Worm (Caenorhabditis elegans) whole organism, midembryonic: ENCODE results near the gene sra-14.

Source experiments
- T22C8.4 ChIP-seq: fragments of 200-800 bp; sonication (Bioruptor generic); IDR thresholded peaks from 2 replicates; pipeline ENCODE4 v1.3.6; 2022; ENCODE audit warnings: missing genetic modification characterization, missing compliant biosample characterization
- cog-1 ChIP-seq: sonication (generic microtip); optimal IDR thresholded peaks from 2 replicates; lab custom pipeline; 2016; ENCODE audit warnings: missing genetic modification characterization, missing compliant biosample characterization
- flt-1 ChIP-seq: fragments of 200-800 bp; sonication (Bioruptor generic); IDR thresholded peaks from 2 replicates; pipeline ENCODE4 v1.3.6; 2022; ENCODE audit warnings: missing genetic modification characterization, missing compliant biosample characterization
- klf-2 ChIP-seq: fragments of 200-800 bp; sonication (Bioruptor generic); conservative IDR thresholded peaks from 2 replicates; pipeline ENCODE4 v1.3.6; 2022; ENCODE audit warnings: missing genetic modification reagents, missing genetic modification characterization, missing compliant biosample characterization
- med-1 ChIP-seq: sonication (generic microtip); optimal IDR thresholded peaks from 2 replicates; lab custom pipeline; 2017; ENCODE audit warnings: missing genetic modification characterization, mild to moderate bottlenecking, missing compliant biosample characterization, antibody characterized with exemption, missing genetic modification reagents; ENCODE audit not compliant: insufficient read depth
- ref-1 ChIP-seq: fragments of 200-800 bp; sonication (Bioruptor generic); conservative IDR thresholded peaks from 2 replicates; pipeline ENCODE4 v1.3.6; 2022; ENCODE audit warnings: missing genetic modification reagents, missing genetic modification characterization, missing compliant biosample characterization
- tab-1 ChIP-seq: fragments of 200-800 bp; sonication (Bioruptor generic); IDR thresholded peaks from 2 replicates; pipeline ENCODE4 v1.3.6; 2022; ENCODE audit warnings: missing genetic modification characterization, missing compliant biosample characterization
- ztf-23 ChIP-seq: fragments of 200-800 bp; sonication (Bioruptor generic); IDR thresholded peaks from 2 replicates; pipeline ENCODE4 v1.3.6; 2022; ENCODE audit warnings: missing genetic modification reagents, missing genetic modification characterization, missing compliant biosample characterization
- ztf-29 ChIP-seq: fragments of 200-800 bp; sonication (Bioruptor generic); IDR thresholded peaks from 2 replicates; pipeline ENCODE4 v1.3.6; 2022; ENCODE audit warnings: missing genetic modification reagents, missing genetic modification characterization, missing compliant biosample characterization

DNA sequence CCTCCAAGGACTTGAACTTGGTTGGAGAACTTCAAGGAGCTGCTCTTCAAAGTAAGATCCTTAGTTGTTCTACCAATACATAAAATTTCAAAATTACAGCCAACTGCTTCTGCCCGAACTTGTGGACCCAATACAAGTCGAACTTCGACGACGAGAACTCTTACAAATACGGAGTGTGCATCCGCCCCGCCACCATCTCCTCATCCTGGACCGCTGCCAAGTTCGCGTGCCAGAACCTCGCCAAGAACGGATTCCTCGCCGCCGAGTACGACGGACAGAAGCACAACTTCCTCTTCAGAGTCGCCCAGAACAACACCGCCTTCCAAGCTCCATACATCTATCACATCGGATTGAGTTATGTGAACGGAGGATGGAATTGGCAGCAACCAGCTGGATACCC, 11.6 kb downstream of the sra-14 start:
- no peak for TF ChIP-seq T22C8.4 (GFP tag; lab: Robert Waterston, UW)
- TF ChIP-seq flt-1 (GFP tag; lab: Robert Waterston, UW), result no peak
- no peak for TF ChIP-seq klf-2
- no peak for TF ChIP-seq ztf-29 (GFP tag; lab: Robert Waterston, UW)
- no peak for TF ChIP-seq cog-1 (tag; lab: Kevin White, UChicago)
- TF ChIP-seq tab-1 (GFP tag; lab: Robert Waterston, UW), result no peak
- no peak for TF ChIP-seq med-1
- no peak for TF ChIP-seq ref-1 (GFP tag; lab: Robert Waterston, UW)
- TF ChIP-seq ztf-23 (GFP tag; lab: Robert Waterston, UW), result no peak
